Fruit fly (Drosophila melanogaster): ENCODE results near the gene CG12637.

Gene CG12637

dm6 chrX:10628874-10629273 is 44.4 kb downstream of the CG12637 start (continued):
- TF ChIP-seq fru (optimal IDR thresholded peaks at IDR 0.05) (no peak), peb (GFP tag; IDR thresholded peaks at IDR 0.05) (no peak), Max (GFP tag; optimal IDR thresholded peaks at IDR 0.05) (peak; percentile 42), zen (tag; optimal IDR thresholded peaks at IDR 0.05) (no peak), wdn (GFP tag; IDR thresholded peaks at IDR 0.05) (no peak), CG11247 (GFP tag; IDR thresholded peaks at IDR 0.05) (no peak), Neu2 (GFP tag; optimal IDR thresholded peaks at IDR 0.05; ENCODE audit: borderline replicate concordance) (no peak), CG3995 (GFP tag; optimal IDR thresholded peaks at IDR 0.05) (no peak), org-1 (GFP tag; optimal IDR thresholded peaks at IDR 0.05) (peak; percentile 54), gro (GFP tag; optimal IDR thresholded peaks at IDR 0.05) (peak; percentile 16), Ravus (GFP tag; IDR thresholded peaks at IDR 0.05) (no peak), stc (GFP tag; IDR thresholded peaks at IDR 0.05) (no peak), esg (GFP tag; conservative IDR thresholded peaks at IDR 0.05) (no peak; the same call in 1 of the 2 replicates), ewg (GFP tag; optimal IDR thresholded peaks at IDR 0.05) (no peak), Nf-YC (tag; optimal IDR thresholded peaks at IDR 0.05) (no peak), Hey (tag; optimal IDR thresholded peaks at IDR 0.05) (no peak), CG8944 (GFP tag; optimal IDR thresholded peaks at IDR 0.05) (no peak), CG8478 (optimal IDR thresholded peaks at IDR 0.05) (no peak), Mad (GFP tag; optimal IDR thresholded peaks at IDR 0.05) (no peak), CG17385 (GFP tag; optimal IDR thresholded peaks at IDR 0.05) (peak; percentile 42), CG9797 (GFP tag; optimal IDR thresholded peaks at IDR 0.05) (no peak), exex (tag; optimal IDR thresholded peaks at IDR 0.05) (no peak), Xrp1 (GFP tag; IDR thresholded peaks at IDR 0.05) (peak; percentile 32; the same call in 1 of the 2 replicates), slbo (GFP tag; IDR thresholded peaks at IDR 0.05) (no peak), MTF-1 (GFP tag; optimal IDR thresholded peaks at IDR 0.05; ENCODE audit: borderline replicate concordance) (no peak), HLHmδ (GFP tag; optimal IDR thresholded peaks at IDR 0.05) (no peak), ranshi (GFP tag; IDR thresholded peaks at IDR 0.05) (no peak), CG14860 (GFP tag; IDR thresholded peaks at IDR 0.05; ENCODE audit: partially characterized antibody) (no peak), Rfx (GFP tag; IDR thresholded peaks at IDR 0.05) (0 out of 2 replicates have a peak, but pooled peaks have one; percentile 14), Spps (tag; optimal IDR thresholded peaks at IDR 0.05) (peak; percentile 29), CG4707 (GFP tag; optimal IDR thresholded peaks at IDR 0.05) (no peak), hkb (optimal IDR thresholded peaks at IDR 0.05) (no peak), hkb (GFP tag; IDR thresholded peaks at IDR 0.05) (0 out of 2 replicates have a peak, but pooled peaks have one; percentile 37), D19A (tag; optimal IDR thresholded peaks at IDR 0.05) (peak; percentile 28), CG11723 (GFP tag; optimal IDR thresholded peaks at IDR 0.05) (no peak), Chrac-16 (GFP tag; optimal IDR thresholded peaks at IDR 0.05) (peak; percentile 5), CG32772 (GFP tag; IDR thresholded peaks at IDR 0.05) (no peak), CG12236 (GFP tag; optimal IDR thresholded peaks at IDR 0.05) (no peak), unpg (GFP tag; optimal IDR thresholded peaks at IDR 0.05) (peak; percentile 51), CG6175 (GFP tag; IDR thresholded peaks at IDR 0.05) (no peak), Dek (tag; optimal IDR thresholded peaks at IDR 0.05) (peak; percentile 41), HLH54F (GFP tag; optimal IDR thresholded peaks at IDR 0.05) (no peak), gem (tag; optimal IDR thresholded peaks at IDR 0.05) (peak; percentile 75), emc (GFP tag; optimal IDR thresholded peaks at IDR 0.05) (no peak), CG13123 (GFP tag; optimal IDR thresholded peaks at IDR 0.05) (no peak), danr (GFP tag; IDR thresholded peaks at IDR 0.05) (no peak), CG17328 (GFP tag; IDR thresholded peaks at IDR 0.05) (0 out of 2 replicates have a peak, but pooled peaks have one; percentile 35), CG4424 (GFP tag; optimal IDR thresholded peaks at IDR 0.05) (peak; percentile 34), CG7372 (GFP tag; IDR thresholded peaks at IDR 0.05) (no peak), Eip74EF (GFP tag; optimal IDR thresholded peaks at IDR 0.05) (peak in 1 of 2 experiments; percentile 14), fd96Cb (tag; optimal IDR thresholded peaks at IDR 0.05) (peak; percentile 55), sr (GFP tag; IDR thresholded peaks at IDR 0.05) (no peak), CG14050 (GFP tag; IDR thresholded peaks at IDR 0.05) (no peak)
